Fruit fly (Drosophila melanogaster): ENCODE results near the gene CG4438.

dm6 chr2L:9426534-9426933, 28.7 kb upstream of the CG4438 start, which contains the start of gene Fbp2:
- TF ChIP-seq CG9139 (GFP tag; optimal IDR thresholded peaks at IDR 0.05) (no peak), svp (GFP tag) (peak; percentile 99), Hr38 (GFP tag; optimal IDR thresholded peaks at IDR 0.05) (no peak), CG4318 (GFP tag; optimal IDR thresholded peaks at IDR 0.05) (no peak), CG6163 (GFP tag; IDR thresholded peaks at IDR 0.05) (no peak), net (GFP tag; optimal IDR thresholded peaks at IDR 0.05) (no peak), acj6 (GFP tag; optimal IDR thresholded peaks at IDR 0.05) (no peak), Hr39 (GFP tag; optimal IDR thresholded peaks at IDR 0.05) (no peak), Lpt (GFP tag; optimal IDR thresholded peaks at IDR 0.05) (no peak), CG3032 (tag; optimal IDR thresholded peaks at IDR 0.05) (no peak), lz (GFP tag; optimal IDR thresholded peaks at IDR 0.05) (no peak), Eip93F (GFP tag; optimal IDR thresholded peaks at IDR 0.05) (no peak), CG11762 (GFP tag; optimal IDR thresholded peaks at IDR 0.05; ENCODE audit: insufficient read depth) (no peak), CG16779 (tag; optimal IDR thresholded peaks at IDR 0.05) (no peak)
